Fruit fly (Drosophila melanogaster): ENCODE measurements around the gene H2.0.

DNA sequence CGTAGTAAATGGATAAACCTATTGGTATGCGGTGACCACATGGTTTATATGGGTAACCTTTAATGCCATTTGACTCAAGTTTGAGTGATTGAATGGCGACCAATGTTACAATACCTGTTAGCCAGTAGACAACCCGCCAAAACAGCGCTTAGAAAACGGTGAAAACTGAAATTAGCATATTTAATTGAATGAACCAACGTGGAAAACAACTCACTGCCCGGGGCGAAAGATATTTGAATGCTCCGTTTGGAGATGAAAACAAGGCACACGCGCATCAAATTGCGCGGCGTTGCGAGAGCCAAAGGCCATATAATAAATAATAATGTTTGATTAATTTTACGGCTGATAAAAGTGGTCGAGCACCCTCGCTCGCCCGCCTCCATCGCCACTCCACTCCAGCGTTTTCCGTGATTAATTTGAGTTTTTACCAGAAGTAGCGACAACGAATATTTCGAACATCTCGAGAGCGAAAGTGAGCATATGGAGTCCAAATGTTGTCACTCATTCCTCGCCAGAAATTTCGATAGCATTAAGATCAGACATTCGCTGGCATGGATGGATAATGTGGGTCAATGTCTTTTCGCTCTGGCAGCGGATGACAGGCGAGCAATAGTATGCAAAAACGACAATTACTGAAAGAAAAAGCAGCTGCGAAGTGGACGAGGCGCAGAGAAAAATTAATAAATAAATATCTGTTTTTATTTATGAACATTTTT, 48.0 kb downstream of the H2.0 start:
- no peak for TF ChIP-seq esn (GFP tag; optimal IDR thresholded peaks at IDR 0.05)
- TF ChIP-seq CG8119 (GFP tag; IDR thresholded peaks at IDR 0.05), result no peak
- TF ChIP-seq Eip93F (GFP tag; optimal IDR thresholded peaks at IDR 0.05), result no peak
- no peak for TF ChIP-seq salr (GFP tag; optimal IDR thresholded peaks at IDR 0.05)
- TF ChIP-seq vri (GFP tag; optimal IDR thresholded peaks at IDR 0.05), result no peak
- TF ChIP-seq CG1621 (tag; optimal IDR thresholded peaks at IDR 0.05), result no peak
- no peak for TF ChIP-seq OdsH (GFP tag; optimal IDR thresholded peaks at IDR 0.05)
- TF ChIP-seq CG3919 (GFP tag; optimal IDR thresholded peaks at IDR 0.05), result no peak

Measured in whole organism, prepupa.